Worm (Caenorhabditis elegans) whole organism, young adult: ENCODE measurements around the gene F28H6.4.

Experiments
- B0019.2 ChIP-seq: fragments of 200-800 bp; sonication (Bioruptor generic); conservative IDR thresholded peaks from 2 replicates; pipeline ENCODE4 v1.3.6; 2022; ENCODE audit warnings: missing genetic modification reagents, missing genetic modification characterization, missing compliant biosample characterization
- B0035.1 ChIP-seq: sonication (generic microtip); optimal IDR thresholded peaks from 2 replicates; lab custom pipeline; 2016; ENCODE audit warnings: missing genetic modification characterization, mild to moderate bottlenecking, missing compliant biosample characterization, missing genotype, missing genetic modification reagents
- C17E4.6 ChIP-seq: fragments of 200-800 bp; sonication (Bioruptor generic); IDR thresholded peaks from 2 replicates; pipeline ENCODE4 v1.3.6; 2022; ENCODE audit warnings: missing genetic modification reagents, missing genetic modification characterization, missing compliant biosample characterization
- D2030.7 ChIP-seq: fragments of 200-800 bp; sonication (Bioruptor generic); IDR thresholded peaks from 2 replicates; pipeline ENCODE4 v1.3.6; 2022; ENCODE audit warnings: missing genetic modification reagents, missing genetic modification characterization, missing compliant biosample characterization
- F37B4.10 ChIP-seq: fragments of 200-800 bp; sonication (Bioruptor generic); IDR thresholded peaks from 2 replicates; pipeline ENCODE4 v1.3.6; 2022; ENCODE audit warnings: missing genetic modification characterization, missing compliant biosample characterization
- F39B2.1 ChIP-seq: fragments of 200-800 bp; sonication (Bioruptor generic); IDR thresholded peaks from 2 replicates; pipeline ENCODE4 v1.3.6; 2022; ENCODE audit warnings: missing genetic modification reagents, missing genetic modification characterization, missing compliant biosample characterization
- F52B5.7 ChIP-seq: sonication (generic microtip); optimal IDR thresholded peaks from 2 replicates; lab custom pipeline; 2016; ENCODE audit warnings: mild to moderate bottlenecking, missing genetic modification characterization, missing compliant biosample characterization
- T07F8.4 ChIP-seq: sonication (generic microtip); optimal IDR thresholded peaks from 2 replicates; lab custom pipeline; 2016; ENCODE audit warnings: mild to moderate bottlenecking, missing genetic modification characterization, moderate library complexity, missing compliant biosample characterization
- T26A5.8 ChIP-seq: sonication (generic microtip); optimal IDR thresholded peaks from 2 replicates; lab custom pipeline; 2016; ENCODE audit warnings: missing genetic modification characterization, missing compliant biosample characterization
- Y56A3A.18 ChIP-seq: fragments of 200-800 bp; sonication (Bioruptor generic); IDR thresholded peaks from 2 replicates; pipeline ENCODE4 v1.3.6; 2022; ENCODE audit warnings: missing genetic modification reagents, missing genetic modification characterization, missing compliant biosample characterization
- Y67H2A.10 ChIP-seq: fragments of 200-800 bp; sonication (Bioruptor generic); conservative IDR thresholded peaks from 2 replicates; pipeline ENCODE4 v1.3.6; 2022; ENCODE audit warnings: missing genetic modification reagents, missing genetic modification characterization, missing compliant biosample characterization
- Y79H2A.3 ChIP-seq: fragments of 200-800 bp; sonication (Bioruptor generic); conservative IDR thresholded peaks from 2 replicates; pipeline ENCODE4 v1.3.6; 2022; ENCODE audit warnings: missing genetic modification reagents, missing genetic modification characterization, missing compliant biosample characterization
- attf-3 ChIP-seq: fragments of 200-800 bp; sonication (Bioruptor generic); conservative IDR thresholded peaks from 2 replicates; pipeline ENCODE4 v1.3.6; 2022; ENCODE audit warnings: missing genetic modification reagents, missing genetic modification characterization, missing compliant biosample characterization
- attf-5 ChIP-seq: fragments of 200-800 bp; sonication (Bioruptor generic); optimal IDR thresholded peaks from 2 replicates; lab custom pipeline; 2018; ENCODE audit warnings: mild to moderate bottlenecking, missing genetic modification characterization, missing compliant biosample characterization
- attf-6 ChIP-seq: fragments of 200-800 bp; sonication (Bioruptor generic); IDR thresholded peaks from 2 replicates; pipeline ENCODE4 v1.3.6; 2022; ENCODE audit warnings: missing genetic modification reagents, missing genetic modification characterization, missing compliant biosample characterization
- bed-1 ChIP-seq: fragments of 200-800 bp; sonication (Bioruptor generic); IDR thresholded peaks from 2 replicates; pipeline ENCODE4 v1.3.6; 2022; ENCODE audit warnings: missing genetic modification reagents, missing genetic modification characterization, missing compliant biosample characterization
- cebp-2 ChIP-seq: fragments of 200-800 bp; sonication (Bioruptor generic); IDR thresholded peaks from 2 replicates; pipeline ENCODE4 v1.3.6; 2022; ENCODE audit warnings: missing genetic modification characterization, missing compliant biosample characterization
- ceh-27 ChIP-seq: fragments of 200-800 bp; sonication (Bioruptor generic); optimal IDR thresholded peaks from 2 replicates; lab custom pipeline; 2018; ENCODE audit warnings: mild to moderate bottlenecking, missing genetic modification characterization, moderate library complexity, missing compliant biosample characterization
- ceh-58 ChIP-seq: fragments of 200-800 bp; sonication (Bioruptor generic); IDR thresholded peaks from 2 replicates; pipeline ENCODE4 v1.3.6; 2022; ENCODE audit warnings: missing genetic modification characterization, missing compliant biosample characterization
- ceh-91 ChIP-seq: fragments of 200-800 bp; sonication (Bioruptor generic); IDR thresholded peaks from 2 replicates; pipeline ENCODE4 v1.3.6; 2022; ENCODE audit warnings: missing genetic modification reagents, missing genetic modification characterization, missing compliant biosample characterization
- chd-7 ChIP-seq: sonication (generic microtip); optimal IDR thresholded peaks from 2 replicates; lab custom pipeline; 2016; ENCODE audit warnings: mild to moderate bottlenecking, missing genetic modification characterization, moderate library complexity, missing compliant biosample characterization
- dox-1 ChIP-seq: fragments of 200-800 bp; sonication (Bioruptor generic); IDR thresholded peaks from 2 replicates; pipeline ENCODE4 v1.3.6; 2022; ENCODE audit warnings: missing genetic modification reagents, missing genetic modification characterization, missing compliant biosample characterization
- dpff-1 ChIP-seq: sonication (generic microtip); optimal IDR thresholded peaks from 2 replicates; lab custom pipeline; 2017; ENCODE audit warnings: mild to moderate bottlenecking, missing genetic modification characterization, missing compliant biosample characterization
- dpl-1 ChIP-seq: fragments of 150-350 bp; optimal IDR thresholded peaks from 2 replicates; lab custom pipeline; 2014; ENCODE audit warnings: missing biosample characterization, missing genetic modification reagents, missing genetic modification characterization
- ekl-4 ChIP-seq: fragments of 200-800 bp; sonication (Bioruptor generic); IDR thresholded peaks from 2 replicates; pipeline ENCODE4 v1.3.6; 2022; ENCODE audit warnings: missing genetic modification reagents, missing genetic modification characterization, missing compliant biosample characterization
- gei-17 ChIP-seq: fragments of 200-800 bp; sonication (Bioruptor generic); optimal IDR thresholded peaks from 2 replicates; lab custom pipeline; 2018; ENCODE audit warnings: mild to moderate bottlenecking, missing genetic modification characterization, missing compliant biosample characterization
- hlh-12 ChIP-seq: sonication (generic microtip); optimal IDR thresholded peaks from 2 replicates; lab custom pipeline; 2016; ENCODE audit warnings: missing genetic modification characterization, missing compliant biosample characterization
- hlh-26 ChIP-seq: fragments of 200-800 bp; sonication (Bioruptor generic); conservative IDR thresholded peaks from 2 replicates; pipeline ENCODE4 v1.3.6; 2022; ENCODE audit warnings: missing genetic modification reagents, missing genetic modification characterization, missing compliant biosample characterization
- madf-3 ChIP-seq: fragments of 200-800 bp; sonication (Bioruptor generic); IDR thresholded peaks from 2 replicates; pipeline ENCODE4 v1.3.6; 2022; ENCODE audit warnings: missing genetic modification reagents, missing genetic modification characterization, missing compliant biosample characterization
- mcd-1 ChIP-seq: fragments of 200-800 bp; sonication (Bioruptor generic); IDR thresholded peaks from 2 replicates; pipeline ENCODE4 v1.3.6; 2022; ENCODE audit warnings: missing genetic modification reagents, missing genetic modification characterization, missing compliant biosample characterization
- nhr-80 ChIP-seq: sonication (generic microtip); optimal IDR thresholded peaks from 2 replicates; lab custom pipeline; 2016; ENCODE audit warnings: missing genetic modification characterization, missing compliant biosample characterization
- pbrm-1 ChIP-seq: fragments of 200-800 bp; sonication (Bioruptor generic); IDR thresholded peaks from 2 replicates; pipeline ENCODE4 v1.3.6; 2022; ENCODE audit warnings: missing genetic modification reagents, missing genetic modification characterization, missing compliant biosample characterization
- pha-4 ChIP-seq: fragments of 150-350 bp; sonication (generic microtip); optimal IDR thresholded peaks from 2 replicates; lab custom pipeline; 2014; ENCODE audit warnings: missing biosample characterization, missing genetic modification reagents, missing genetic modification characterization
- rec-8 ChIP-seq, 2 experiments: sonication (generic microtip); optimal IDR thresholded peaks; 2 replicates each; lab custom pipeline; 2016; ENCODE audit warnings: mild to moderate bottlenecking in 2 of 2, missing genetic modification characterization in 2 of 2, missing genetic modification reagents in 2 of 2, missing genotype in 2 of 2, missing biosample characterization in 1 of 2, missing compliant biosample characterization in 1 of 2, moderate library complexity in 1 of 2
- repo-1 ChIP-seq: sonication (generic microtip); optimal IDR thresholded peaks from 2 replicates; lab custom pipeline; 2017; ENCODE audit warnings: mild to moderate bottlenecking, missing genetic modification characterization, missing compliant biosample characterization
- sdz-38 ChIP-seq: sonication (generic microtip); optimal IDR thresholded peaks from 2 replicates; lab custom pipeline; 2016; ENCODE audit warnings: missing genotype, missing genetic modification characterization, missing compliant biosample characterization
- snpc-1.1 ChIP-seq: sonication (generic microtip); optimal IDR thresholded peaks from 2 replicates; lab custom pipeline; 2017; ENCODE audit warnings: missing genetic modification characterization, mild to moderate bottlenecking, missing compliant biosample characterization, antibody characterized with exemption, moderate library complexity, missing genotype, missing genetic modification reagents; ENCODE audit not compliant: insufficient read depth
- snpc-3.4 ChIP-seq: sonication (generic microtip); optimal IDR thresholded peaks from 2 replicates; lab custom pipeline; 2017; ENCODE audit warnings: missing genetic modification characterization, mild to moderate bottlenecking, missing compliant biosample characterization, antibody characterized with exemption, moderate library complexity, missing genotype, missing genetic modification reagents
- somi-1 ChIP-seq: fragments of 200-800 bp; sonication (Bioruptor generic); optimal IDR thresholded peaks from 2 replicates; lab custom pipeline; 2018; ENCODE audit warnings: mild to moderate bottlenecking, missing genetic modification characterization, missing compliant biosample characterization
- sptf-2 ChIP-seq: fragments of 200-800 bp; sonication (Bioruptor generic); optimal IDR thresholded peaks from 2 replicates; lab custom pipeline; 2018; ENCODE audit warnings: mild to moderate bottlenecking, missing genetic modification characterization, missing compliant biosample characterization
- unc-130 ChIP-seq: sonication (generic microtip); optimal IDR thresholded peaks from 2 replicates; lab custom pipeline; 2016; ENCODE audit warnings: missing genetic modification reagents, missing genetic modification characterization, missing compliant biosample characterization
- xnd-1 ChIP-seq: sonication (generic microtip); optimal IDR thresholded peaks from 2 replicates; lab custom pipeline; 2016; ENCODE audit warnings: missing genotype, missing genetic modification reagents, missing genetic modification characterization, missing compliant biosample characterization
- ztf-18 ChIP-seq: sonication (generic microtip); optimal IDR thresholded peaks from 2 replicates; lab custom pipeline; 2016; ENCODE audit warnings: missing genotype, mild to moderate bottlenecking, missing genetic modification characterization, missing compliant biosample characterization
- ztf-22 ChIP-seq: fragments of 200-800 bp; sonication (Bioruptor generic); optimal IDR thresholded peaks from 2 replicates; lab custom pipeline; 2018; ENCODE audit warnings: mild to moderate bottlenecking, missing genetic modification characterization, moderate library complexity, missing compliant biosample characterization

F28H6.4 gene

ce11 chrX:14152644-14153043 is 25.0 kb downstream of the F28H6.4 start:
- no peak for TF ChIP-seq snpc-3.4 (tag; lab: Kevin White, UChicago)
- TF ChIP-seq mcd-1 (GFP tag; lab: Robert Waterston, UW) = no peak
- no peak for TF ChIP-seq Y79H2A.3 (GFP tag; lab: Robert Waterston, UW)
- no peak for TF ChIP-seq hlh-12 (tag; lab: Kevin White, UChicago)
- TF ChIP-seq ceh-58 (GFP tag; lab: Robert Waterston, UW) = no peak
- TF ChIP-seq bed-1 = no peak
- TF ChIP-seq, all 124 proteins: peak for 0

ce11 chrX:14156913-14157312 is 29.2 kb downstream of the F28H6.4 start, which contains the start of gene ceh-90:
TSS of gene ceh-90 (minus strand) at chrX:14157013.
- TF ChIP-seq hlh-26 (no peak), chd-7 (tag; lab: Kevin White, UChicago) (no peak), sdz-38 (tag; lab: Kevin White, UChicago) (no peak), pbrm-1 (GFP tag; lab: Robert Waterston, UW) (no peak), snpc-3.4 (tag; lab: Kevin White, UChicago) (no peak), snpc-1.1 (tag; lab: Kevin White, UChicago) (no peak), rec-8 (tag; optimal IDR thresholded peaks at IDR 0.05; lab: Kevin White, UChicago) (no peak), mcd-1 (GFP tag; lab: Robert Waterston, UW) (no peak), cebp-2 (GFP tag; lab: Robert Waterston, UW) (no peak), F52B5.7 (tag; lab: Kevin White, UChicago) (no peak)

ce11 chrX:14161684-14162347 is 34.1 kb downstream of the F28H6.4 start, which contains the start of gene lgc-25:
TSS of gene lgc-25 (minus strand) at chrX:14161734.
- TF ChIP-seq unc-130 (GFP tag; lab: Kevin White, UChicago) = peak; percentile 30
- no peak for TF ChIP-seq ztf-22 (GFP tag; lab: Kevin White, UChicago)
- TF ChIP-seq B0019.2 (GFP tag; lab: Robert Waterston, UW) = no peak
- peak; percentile 68 for TF ChIP-seq pbrm-1 (GFP tag; lab: Robert Waterston, UW)
- peak; percentile 66; the same call in 1 of the 2 replicates for TF ChIP-seq dox-1 (GFP tag; lab: Robert Waterston, UW)
- no peak for TF ChIP-seq F37B4.10
- TF ChIP-seq attf-6 (GFP tag; lab: Robert Waterston, UW) = no peak
- no peak for TF ChIP-seq madf-3 (GFP tag; lab: Robert Waterston, UW)
- TF ChIP-seq T07F8.4 (tag; lab: Kevin White, UChicago) = peak; percentile 73
- no peak for TF ChIP-seq somi-1 (GFP tag; lab: Kevin White, UChicago)
- TF ChIP-seq ztf-18 (tag; lab: Kevin White, UChicago) = peak; percentile 72
- peak; percentile 10 for TF ChIP-seq gei-17 (GFP tag; lab: Kevin White, UChicago)
- no peak for TF ChIP-seq dpl-1 (GFP tag; lab: Kevin White, UChicago)
- no peak for TF ChIP-seq F39B2.1 (GFP tag; lab: Robert Waterston, UW)
- no peak for TF ChIP-seq attf-5 (GFP tag; lab: Kevin White, UChicago)
- no peak for TF ChIP-seq hlh-26
- no peak for TF ChIP-seq pha-4
- TF ChIP-seq ceh-91 = no peak
- no peak for TF ChIP-seq T26A5.8 (tag; lab: Kevin White, UChicago)
- peak; percentile 63 for TF ChIP-seq B0035.1 (tag; lab: Kevin White, UChicago)
- no peak for TF ChIP-seq nhr-80 (tag; lab: Kevin White, UChicago)
- TF ChIP-seq ekl-4 (GFP tag; lab: Robert Waterston, UW) = no peak
- no peak for TF ChIP-seq dpff-1
- no peak for TF ChIP-seq ceh-27 (GFP tag; lab: Kevin White, UChicago)
- peak; percentile 71 for TF ChIP-seq repo-1 (tag; lab: Kevin White, UChicago)
- no peak for TF ChIP-seq attf-3
- TF ChIP-seq xnd-1 (tag; lab: Kevin White, UChicago) = no peak
- no peak for TF ChIP-seq bed-1
- no peak for TF ChIP-seq sptf-2
- peak; percentile 79 for TF ChIP-seq D2030.7
- TF ChIP-seq Y67H2A.10 (GFP tag; lab: Robert Waterston, UW) = no peak
- peak; percentile 78 for TF ChIP-seq Y56A3A.18 (GFP tag; lab: Robert Waterston, UW)
- no peak for TF ChIP-seq C17E4.6
